Fruit fly (Drosophila melanogaster) Kc167 (cell line): ENCODE results near the gene CG14244.

Source experiments
- h ChIP-seq: fragments of >200 bp; optimal IDR thresholded peaks from 3 replicates; lab custom pipeline; 2018; ENCODE audit warnings: missing external identifiers
- psq ChIP-seq: fragments of >200 bp; optimal IDR thresholded peaks from 2 replicates; lab custom pipeline; 2017; ENCODE audit warnings: missing external identifiers

- no peak for TF ChIP-seq h (lab: Kevin White, UChicago)
- no peak for TF ChIP-seq psq (lab: Kevin White, UChicago)
These were observed at the start of gene CG14244 for dm6 chr3R:26725833-26726232.
